Fruit fly (Drosophila melanogaster) whole organism, embryonic: ENCODE data around the gene RpS14a.
A peak's percentile ranks its signal among the peaks of the same experiment; 100 is the strongest.

Experiments
- Ada2b ChIP-seq: fragments of 200-800 bp; sonication (Bioruptor generic); IDR thresholded peaks from 2 replicates; pipeline ENCODE4 v1.3.6; 2022; ENCODE audit warnings: missing biosample characterization, missing genetic modification characterization
- Adf1 ChIP-seq: fragments of 200-800 bp; sonication (Bioruptor generic); IDR thresholded peaks from 2 replicates; pipeline ENCODE4 v1.3.6; 2022; ENCODE audit warnings: missing biosample characterization, missing genetic modification characterization
- Atf-2 ChIP-seq: fragments of 200-800 bp; sonication (Bioruptor generic); optimal IDR thresholded peaks from 2 replicates; lab custom pipeline; 2016; ENCODE audit warnings: missing biosample characterization, missing genetic modification characterization
- CG10543 ChIP-seq: fragments of 200-800 bp; sonication (Bioruptor generic); optimal IDR thresholded peaks from 3 replicates; lab custom pipeline; 2017; ENCODE audit warnings: missing biosample characterization, mild to moderate bottlenecking, missing genetic modification characterization, moderate library complexity
- CG14014 ChIP-seq: fragments of 200-800 bp; sonication (Bioruptor generic); IDR thresholded peaks from 2 replicates; pipeline ENCODE4 v1.3.6; 2022; ENCODE audit warnings: missing biosample characterization, missing genetic modification characterization
- CG14441 ChIP-seq: fragments of 200-800 bp; sonication (Bioruptor generic); IDR thresholded peaks from 2 replicates; pipeline ENCODE4 v1.3.6; 2022; ENCODE audit warnings: missing biosample characterization, missing genetic modification characterization
- CG14667 ChIP-seq: fragments of 200-800 bp; sonication (Bioruptor generic); IDR thresholded peaks from 2 replicates; pipeline ENCODE4 v1.3.6; 2022; ENCODE audit warnings: missing biosample characterization, missing genetic modification characterization
- CG15011 ChIP-seq: fragments of 200-800 bp; sonication (Bioruptor generic); optimal IDR thresholded peaks from 3 replicates; lab custom pipeline; 2018; ENCODE audit warnings: missing biosample characterization, mild to moderate bottlenecking, missing genetic modification characterization
- CG17568 ChIP-seq: fragments of 200-800 bp; sonication (Bioruptor generic); optimal IDR thresholded peaks from 2 replicates; lab custom pipeline; 2018; ENCODE audit warnings: missing biosample characterization, mild to moderate bottlenecking, missing genetic modification characterization, moderate library complexity
- CG1792 ChIP-seq: fragments of 200-800 bp; sonication (Bioruptor generic); optimal IDR thresholded peaks from 2 replicates; lab custom pipeline; 2016; ENCODE audit warnings: missing biosample characterization, missing genetic modification characterization
- CG18262 ChIP-seq: fragments of 200-800 bp; optimal IDR thresholded peaks from 3 replicates; lab custom pipeline; 2019; ENCODE audit warnings: missing biosample characterization, mild to moderate bottlenecking, missing genetic modification characterization, moderate library complexity
- CG2875 ChIP-seq: fragments of 200-800 bp; sonication (Bioruptor generic); optimal IDR thresholded peaks from 2 replicates; lab custom pipeline; 2017; ENCODE audit warnings: missing biosample characterization, mild to moderate bottlenecking, missing genetic modification characterization, missing genetic modification reagents
- CG31224 ChIP-seq: fragments of 200-800 bp; sonication (Bioruptor generic); IDR thresholded peaks from 2 replicates; pipeline ENCODE4 v1.3.6; 2022; ENCODE audit warnings: missing biosample characterization, missing genetic modification characterization
- CG31388 ChIP-seq: fragments of 200-800 bp; sonication (Bioruptor generic); optimal IDR thresholded peaks from 2 replicates; lab custom pipeline; 2016; ENCODE audit warnings: missing biosample characterization, missing genetic modification characterization
- CG33213 ChIP-seq: fragments of 200-800 bp; sonication (Bioruptor generic); optimal IDR thresholded peaks from 3 replicates; lab custom pipeline; 2016; ENCODE audit warnings: missing biosample characterization, missing genetic modification characterization
- CG4617 ChIP-seq: fragments of 200-800 bp; sonication (Bioruptor generic); optimal IDR thresholded peaks from 3 replicates; lab custom pipeline; 2016; ENCODE audit warnings: missing biosample characterization, missing genetic modification characterization, borderline replicate concordance
- CG6689 ChIP-seq: fragments of 200-800 bp; sonication (Bioruptor generic); IDR thresholded peaks from 2 replicates; pipeline ENCODE4 v1.3.6; 2022; ENCODE audit warnings: missing biosample characterization, missing genetic modification characterization
- CG6813 ChIP-seq: fragments of 200-800 bp; sonication (Bioruptor generic); optimal IDR thresholded peaks from 2 replicates; lab custom pipeline; 2017; ENCODE audit warnings: missing biosample characterization, missing genetic modification characterization, mild to moderate bottlenecking, moderate library complexity, missing genetic modification reagents
- CG7839 ChIP-seq: fragments of 200-800 bp; sonication (Bioruptor generic); optimal IDR thresholded peaks from 3 replicates; lab custom pipeline; 2018; ENCODE audit warnings: missing biosample characterization, mild to moderate bottlenecking, missing genetic modification characterization, moderate library complexity
- CG8478 ChIP-seq: fragments of >200 bp; optimal IDR thresholded peaks from 2 replicates; lab custom pipeline; 2018
- CG9932 ChIP-seq: fragments of 200-800 bp; sonication (Bioruptor generic); IDR thresholded peaks from 2 replicates; pipeline ENCODE4 v1.3.6; 2022; ENCODE audit warnings: missing biosample characterization, missing genetic modification characterization
- Dbx ChIP-seq: fragments of 200-800 bp; sonication (Bioruptor generic); IDR thresholded peaks from 3 replicates; pipeline ENCODE4 v1.3.6; 2022; ENCODE audit warnings: missing biosample characterization, missing genetic modification characterization
- Ets97D ChIP-seq: fragments of 200-800 bp; sonication (Bioruptor generic); optimal IDR thresholded peaks from 3 replicates; lab custom pipeline; 2016; ENCODE audit warnings: missing biosample characterization, missing genetic modification characterization
- GATAe ChIP-seq: fragments of 200-800 bp; sonication (Bioruptor generic); conservative IDR thresholded peaks from 2 replicates; pipeline ENCODE4 v1.3.6; 2022; ENCODE audit warnings: missing biosample characterization, missing genetic modification characterization
- HLH4C ChIP-seq: fragments of 200-800 bp; sonication (Bioruptor generic); IDR thresholded peaks from 3 replicates; pipeline ENCODE4 v1.3.6; 2022; ENCODE audit warnings: missing biosample characterization, missing genetic modification characterization; ENCODE audit not compliant: partially characterized antibody
- Hsf ChIP-seq: fragments of 200-800 bp; sonication (Bioruptor generic); optimal IDR thresholded peaks from 3 replicates; lab custom pipeline; 2016; ENCODE audit warnings: missing biosample characterization, missing genetic modification characterization
- MESR4 ChIP-seq: fragments of 200-800 bp; sonication (Bioruptor generic); optimal IDR thresholded peaks from 2 replicates; lab custom pipeline; 2018; ENCODE audit warnings: missing biosample characterization, mild to moderate bottlenecking, missing genetic modification characterization, moderate library complexity
- MTF-1 ChIP-seq: fragments of 200-800 bp; sonication (Bioruptor generic); optimal IDR thresholded peaks from 2 replicates; lab custom pipeline; 2018; ENCODE audit warnings: missing biosample characterization, mild to moderate bottlenecking, missing genetic modification characterization, borderline replicate concordance
- Mad ChIP-seq: fragments of 200-800 bp; sonication (Bioruptor generic); optimal IDR thresholded peaks from 2 replicates; lab custom pipeline; 2016; ENCODE audit warnings: missing biosample characterization, missing genetic modification characterization
- NC2β ChIP-seq: fragments of 200-800 bp; sonication (Bioruptor generic); optimal IDR thresholded peaks from 2 replicates; lab custom pipeline; 2016; ENCODE audit warnings: missing biosample characterization, missing genetic modification characterization
- Six4 ChIP-seq: fragments of 200-800 bp; sonication (Bioruptor generic); optimal IDR thresholded peaks from 2 replicates; lab custom pipeline; 2016; ENCODE audit warnings: missing biosample characterization, missing genetic modification characterization
- ara ChIP-seq: fragments of 200-800 bp; sonication (Bioruptor generic); IDR thresholded peaks from 2 replicates; pipeline ENCODE4 v1.3.6; 2022; ENCODE audit warnings: missing biosample characterization, missing genetic modification characterization
- emc ChIP-seq: fragments of 200-800 bp; sonication (Bioruptor generic); optimal IDR thresholded peaks from 2 replicates; lab custom pipeline; 2016; ENCODE audit warnings: missing biosample characterization, missing genetic modification characterization
- exex ChIP-seq: fragments of 200-800 bp; sonication (Bioruptor generic); optimal IDR thresholded peaks from 4 replicates; lab custom pipeline; 2018; ENCODE audit warnings: missing biosample characterization, mild to moderate bottlenecking, missing genetic modification characterization, moderate library complexity
- gcm ChIP-seq: fragments of 200-800 bp; sonication (Bioruptor generic); optimal IDR thresholded peaks from 2 replicates; lab custom pipeline; 2019; ENCODE audit warnings: missing biosample characterization, mild to moderate bottlenecking, missing genetic modification characterization, moderate library complexity
- gcm2 ChIP-seq: fragments of 200-800 bp; sonication (Bioruptor generic); optimal IDR thresholded peaks from 2 replicates; lab custom pipeline; 2016; ENCODE audit warnings: missing biosample characterization, missing genetic modification characterization
- hb ChIP-seq: fragments of 200-800 bp; sonication (Bioruptor generic); IDR thresholded peaks from 3 replicates; pipeline ENCODE4 v1.3.6; 2022; ENCODE audit warnings: missing biosample characterization, missing genetic modification characterization; ENCODE audit not compliant: partially characterized antibody
- ind ChIP-seq: fragments of 200-800 bp; sonication (Bioruptor generic); optimal IDR thresholded peaks from 3 replicates; lab custom pipeline; 2016; ENCODE audit warnings: missing biosample characterization, missing genetic modification characterization
- kay ChIP-seq: fragments of 200-800 bp; sonication (Bioruptor generic); optimal IDR thresholded peaks from 2 replicates; lab custom pipeline; 2016; ENCODE audit warnings: missing biosample characterization, missing genetic modification characterization
- lmd ChIP-seq: fragments of 200-800 bp; sonication (Bioruptor generic); IDR thresholded peaks from 2 replicates; pipeline ENCODE4 v1.3.6; 2022; ENCODE audit warnings: missing biosample characterization, missing genetic modification characterization
- mam ChIP-seq: fragments of 200-800 bp; sonication (Bioruptor generic); optimal IDR thresholded peaks from 3 replicates; lab custom pipeline; 2016; ENCODE audit warnings: missing biosample characterization, missing genetic modification characterization
- pan ChIP-seq, 4 experiments: fragments of >200 bp in 3 of 4; fragments of 200-800 bp in 1 of 4; sonication (Bioruptor generic) in 1 of 4; optimal IDR thresholded peaks in 3 of 4; IDR thresholded peaks in 1 of 4; 2 replicates each; pipeline versions ENCODE4 v1.3.6 to Lab custom; 2017 to 2022; ENCODE audit warnings: missing biosample characterization in 2 of 4, missing genetic modification characterization in 2 of 4, mixed read lengths in 1 of 4
- pho ChIP-seq: fragments of 200-800 bp; sonication (Bioruptor generic); optimal IDR thresholded peaks from 2 replicates; lab custom pipeline; 2016; ENCODE audit warnings: missing biosample characterization, missing genetic modification characterization
- pita ChIP-seq: fragments of 200-800 bp; sonication (Bioruptor generic); optimal IDR thresholded peaks from 2 replicates; lab custom pipeline; 2017; ENCODE audit warnings: missing biosample characterization, mild to moderate bottlenecking, missing genetic modification characterization
- sc ChIP-seq, 3 experiments: fragments of >200 bp in 2 of 3; fragments of 200-800 bp in 1 of 3; sonication (Bioruptor generic) in 1 of 3; optimal IDR thresholded peaks; 2 replicates in 2 of 3; 3 replicates in 1 of 3; lab custom pipeline; 2017; ENCODE audit warnings: mild to moderate bottlenecking in 1 of 3, missing biosample characterization in 1 of 3, missing genetic modification characterization in 1 of 3, missing genetic modification reagents in 1 of 3
- tll ChIP-seq, 2 experiments: fragments of 200-800 bp in 1 of 2; fragments of >200 bp in 1 of 2; sonication (Bioruptor generic) in 1 of 2; optimal IDR thresholded peaks; 2 replicates each; lab custom pipeline; 2017 to 2019; ENCODE audit warnings: missing biosample characterization in 2 of 2, missing genetic modification characterization in 2 of 2, mild to moderate bottlenecking in 1 of 2, moderate library complexity in 1 of 2
- vnd ChIP-seq: fragments of 200-800 bp; sonication (Bioruptor generic); IDR thresholded peaks from 3 replicates; pipeline ENCODE4 v1.3.6; 2022; ENCODE audit warnings: missing biosample characterization, missing genetic modification characterization; ENCODE audit not compliant: partially characterized antibody

RpS14a gene

DNA sequence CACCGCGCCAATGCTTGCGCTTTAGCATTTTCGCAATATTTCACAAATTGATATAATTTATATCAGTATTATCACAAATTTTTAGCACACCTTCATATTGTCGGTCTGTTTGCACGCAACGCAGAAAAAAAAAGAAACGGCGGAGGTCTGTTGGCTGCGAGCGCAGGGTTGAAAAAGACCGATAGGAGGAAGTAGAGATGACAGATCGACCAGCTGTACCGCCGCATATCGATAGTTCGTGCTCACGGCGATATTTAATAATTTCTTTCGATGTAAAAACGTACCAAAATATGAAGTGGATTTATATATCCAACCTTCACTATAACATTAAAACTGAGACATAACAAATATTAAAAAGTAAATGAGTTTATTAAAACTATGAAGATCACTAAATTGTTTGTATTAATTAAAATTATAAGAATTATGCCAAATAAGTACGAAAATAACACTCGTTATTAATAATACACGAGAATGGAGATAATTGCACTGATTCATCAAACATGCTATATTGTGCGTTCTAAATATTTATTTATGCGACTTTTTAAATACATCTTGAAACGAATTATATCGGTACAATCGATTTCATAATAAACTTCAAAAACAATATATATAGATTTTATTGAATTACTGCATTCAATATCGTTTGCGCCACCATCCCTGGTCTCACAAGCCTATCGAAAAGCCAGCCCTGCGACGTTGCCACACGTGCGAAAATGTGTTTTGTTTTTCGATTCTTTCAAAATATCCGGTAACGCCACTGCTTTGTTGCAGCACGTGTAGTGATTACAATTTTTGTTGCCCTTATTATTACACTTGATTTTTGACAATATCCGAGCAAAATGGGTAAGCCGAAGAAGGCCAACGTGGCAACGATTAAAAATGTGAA lies 32.1 kb upstream of the RpS14a start, which contains the start of the genes RpS6 and bys (continued):
- TF ChIP-seq CG10543 (GFP tag; lab: Kevin White, UChicago) (peak; percentile 5), Mad (GFP tag; lab: Kevin White, UChicago) (peak; percentile 10), pho (no peak), hb (peak; percentile 78), CG14014 (GFP tag; lab: Robert Waterston, UW) (peak; percentile 42; the same call in 1 of the 2 replicates), Ets97D (GFP tag; lab: Kevin White, UChicago) (peak; percentile 96), CG17568 (no peak), mam (peak; percentile 31), pan (optimal IDR thresholded peaks at IDR 0.05; lab: Kevin White, UChicago) (no peak), pan (GFP tag; optimal IDR thresholded peaks at IDR 0.05 in 1 of 2, IDR thresholded peaks at IDR 0.05 in 1 of 2) (peak in 1 of 2 experiments; percentile 65), CG33213 (peak; percentile 26), lmd (GFP tag; lab: Robert Waterston, UW) (peak; percentile 30; the same call in 1 of the 2 replicates), ara (GFP tag; lab: Robert Waterston, UW) (peak; percentile 13; the same call in 1 of the 2 replicates), CG31388 (GFP tag; lab: Kevin White, UChicago) (no peak), GATAe (GFP tag; lab: Robert Waterston, UW) (no peak), HLH4C (GFP tag; lab: Robert Waterston, UW) (peak; percentile 73), gcm (no peak), CG31224 (GFP tag; lab: Robert Waterston, UW) (0 out of 2 replicates have a peak, but pooled peaks have one; percentile 32), CG7839 (tag; lab: Kevin White, UChicago) (peak; percentile 49), CG4617 (GFP tag; lab: Kevin White, UChicago) (peak; percentile 19), tll (GFP tag; optimal IDR thresholded peaks at IDR 0.05; lab: Kevin White, UChicago) (no peak), ind (GFP tag; lab: Kevin White, UChicago) (peak; percentile 38), CG6689 (GFP tag; lab: Robert Waterston, UW) (peak; percentile 5; the same call in 1 of the 2 replicates), Hsf (GFP tag; lab: Kevin White, UChicago) (peak; percentile 33), emc (no peak), exex (tag; lab: Kevin White, UChicago) (no peak), CG9932 (GFP tag; lab: Robert Waterston, UW) (peak; percentile 74), Adf1 (GFP tag; lab: Robert Waterston, UW) (no peak), CG14441 (GFP tag; lab: Robert Waterston, UW) (peak; percentile 58), Atf-2 (GFP tag; lab: Kevin White, UChicago) (no peak), Six4 (GFP tag; lab: Kevin White, UChicago) (no peak), CG18262 (tag; lab: Kevin White, UChicago) (peak; percentile 30), Dbx (peak; percentile 25; the same call in 1 of the 3 replicates), CG14667 (GFP tag; lab: Robert Waterston, UW) (peak; percentile 27; the same call in 1 of the 2 replicates), MTF-1 (peak; percentile 85), CG15011 (GFP tag; lab: Kevin White, UChicago) (no peak), CG1792 (GFP tag; lab: Kevin White, UChicago) (no peak), CG2875 (GFP tag; lab: Kevin White, UChicago) (peak; percentile 55), vnd (GFP tag; lab: Robert Waterston, UW) (peak; percentile 78), kay (GFP tag; lab: Kevin White, UChicago) (no peak), NC2β (GFP tag; lab: Kevin White, UChicago) (peak; percentile 58), CG8478 (lab: Kevin White, UChicago) (no peak), sc (optimal IDR thresholded peaks at IDR 0.05; lab: Kevin White, UChicago) (no peak), sc (GFP tag; optimal IDR thresholded peaks at IDR 0.05; lab: Kevin White, UChicago) (no peak), CG6813 (peak; percentile 51), pita (GFP tag; lab: Kevin White, UChicago) (no peak), MESR4 (peak; percentile 93), gcm2 (GFP tag; lab: Kevin White, UChicago) (no peak), Ada2b (GFP tag; lab: Robert Waterston, UW) (peak; percentile 40; the same call in 1 of the 2 replicates)
